Fruit fly (Drosophila melanogaster) whole organism, embryonic: ENCODE results near the gene CG43072.

Experiments used
- Abd-B ChIP-seq: fragments of 200-800 bp; sonication (Bioruptor generic); optimal IDR thresholded peaks from 2 replicates; lab custom pipeline; 2018; ENCODE audit warnings: missing biosample characterization, mild to moderate bottlenecking, missing genetic modification characterization, moderate library complexity
- Antp ChIP-seq: fragments of 200-800 bp; sonication (Bioruptor generic); optimal IDR thresholded peaks from 3 replicates; lab custom pipeline; 2016; ENCODE audit warnings: missing biosample characterization, missing genetic modification characterization
- Bdp1 ChIP-seq: fragments of 200-800 bp; sonication (Bioruptor generic); optimal IDR thresholded peaks from 3 replicates; lab custom pipeline; 2016; ENCODE audit warnings: missing biosample characterization, missing genetic modification characterization
- BtbVII ChIP-seq: fragments of 200-800 bp; sonication (Bioruptor generic); optimal IDR thresholded peaks from 3 replicates; lab custom pipeline; 2017; ENCODE audit warnings: missing biosample characterization, mild to moderate bottlenecking, missing genetic modification characterization
- Bteb2 ChIP-seq: fragments of 200-800 bp; sonication (Bioruptor generic); optimal IDR thresholded peaks from 2 replicates; lab custom pipeline; 2016; ENCODE audit warnings: missing biosample characterization, missing genetic modification characterization
- CG12659 ChIP-seq: fragments of 200-800 bp; sonication (Bioruptor generic); optimal IDR thresholded peaks from 3 replicates; lab custom pipeline; 2017; ENCODE audit warnings: mild to moderate bottlenecking, missing biosample characterization, missing genetic modification reagents, missing genetic modification characterization
- CG15011 ChIP-seq: fragments of 200-800 bp; sonication (Bioruptor generic); optimal IDR thresholded peaks from 3 replicates; lab custom pipeline; 2018; ENCODE audit warnings: missing biosample characterization, mild to moderate bottlenecking, missing genetic modification characterization
- CG15269 ChIP-seq: fragments of 200-800 bp; sonication (Bioruptor generic); optimal IDR thresholded peaks from 2 replicates; lab custom pipeline; 2018; ENCODE audit warnings: missing biosample characterization, mild to moderate bottlenecking, missing genetic modification characterization, moderate library complexity
- CG15479 ChIP-seq: fragments of 200-800 bp; sonication (Bioruptor generic); optimal IDR thresholded peaks from 3 replicates; lab custom pipeline; 2019; ENCODE audit warnings: missing biosample characterization, mild to moderate bottlenecking, missing genetic modification characterization, moderate library complexity
- CG17186 ChIP-seq: fragments of 200-800 bp; sonication (Bioruptor generic); optimal IDR thresholded peaks from 3 replicates; lab custom pipeline; 2017; ENCODE audit warnings: missing biosample characterization, missing genetic modification reagents, missing genetic modification characterization
- CG3281 ChIP-seq: fragments of 200-800 bp; sonication (Bioruptor generic); optimal IDR thresholded peaks from 3 replicates; lab custom pipeline; 2017; ENCODE audit warnings: missing biosample characterization, mild to moderate bottlenecking, missing genetic modification characterization
- CG33557 ChIP-seq: fragments of 200-800 bp; sonication (Bioruptor generic); optimal IDR thresholded peaks from 2 replicates; lab custom pipeline; 2019; ENCODE audit warnings: missing biosample characterization, mild to moderate bottlenecking, missing genetic modification characterization, moderate library complexity
- CG34422 ChIP-seq: fragments of 200-800 bp; sonication (Bioruptor generic); IDR thresholded peaks from 3 replicates; pipeline ENCODE4 v1.3.6; 2022; ENCODE audit warnings: missing biosample characterization, missing genetic modification characterization
- CG3847 ChIP-seq: fragments of 200-800 bp; sonication (Bioruptor generic); IDR thresholded peaks from 2 replicates; pipeline ENCODE4 v1.3.6; 2022; ENCODE audit warnings: missing biosample characterization, missing genetic modification characterization
- CG43689 ChIP-seq: fragments of 200-800 bp; sonication (Bioruptor generic); IDR thresholded peaks from 2 replicates; pipeline ENCODE4 v1.3.6; 2022; ENCODE audit warnings: missing biosample characterization, missing genetic modification characterization
- CG4424 ChIP-seq: fragments of 200-800 bp; sonication (Bioruptor generic); optimal IDR thresholded peaks from 3 replicates; lab custom pipeline; 2016; ENCODE audit warnings: missing biosample characterization, missing genetic modification characterization
- CG6272 ChIP-seq: fragments of 200-800 bp; sonication (Bioruptor generic); IDR thresholded peaks from 2 replicates; pipeline ENCODE4 v1.3.6; 2022; ENCODE audit warnings: missing biosample characterization, missing genetic modification characterization
- CG6765 ChIP-seq: fragments of 200-800 bp; sonication (Bioruptor generic); optimal IDR thresholded peaks from 3 replicates; lab custom pipeline; 2017; ENCODE audit warnings: missing biosample characterization, mild to moderate bottlenecking, missing genetic modification characterization
- CG6813 ChIP-seq: fragments of 200-800 bp; sonication (Bioruptor generic); optimal IDR thresholded peaks from 2 replicates; lab custom pipeline; 2017; ENCODE audit warnings: missing biosample characterization, missing genetic modification characterization, mild to moderate bottlenecking, moderate library complexity, missing genetic modification reagents
- CG6854 ChIP-seq: fragments of 200-800 bp; sonication (Bioruptor generic); optimal IDR thresholded peaks from 3 replicates; lab custom pipeline; 2017; ENCODE audit warnings: missing biosample characterization, mild to moderate bottlenecking, missing genetic modification characterization
- CG7357 ChIP-seq: fragments of 200-800 bp; sonication (Bioruptor generic); IDR thresholded peaks from 3 replicates; pipeline ENCODE4 v1.3.6; 2022; ENCODE audit warnings: missing biosample characterization, missing genetic modification characterization
- D19B ChIP-seq: fragments of 200-800 bp; sonication (Bioruptor generic); optimal IDR thresholded peaks from 2 replicates; lab custom pipeline; 2017; ENCODE audit warnings: missing biosample characterization, mild to moderate bottlenecking, missing genetic modification characterization
- Deaf1 ChIP-seq: fragments of 200-800 bp; optimal IDR thresholded peaks from 3 replicates; lab custom pipeline; 2019; ENCODE audit warnings: missing biosample characterization, mild to moderate bottlenecking, missing genetic modification characterization, moderate library complexity
- Dll ChIP-seq: fragments of 200-800 bp; sonication (Bioruptor generic); IDR thresholded peaks from 4 replicates; pipeline ENCODE4 v1.3.6; 2022; ENCODE audit warnings: missing biosample characterization, missing genetic modification characterization; ENCODE audit not compliant: partially characterized antibody
- Drgx ChIP-seq: fragments of 200-800 bp; sonication (Bioruptor generic); IDR thresholded peaks from 2 replicates; pipeline ENCODE4 v1.3.6; 2022; ENCODE audit warnings: missing biosample characterization, missing genetic modification characterization
- Fer2 ChIP-seq: fragments of 200-800 bp; sonication (Bioruptor generic); optimal IDR thresholded peaks from 2 replicates; lab custom pipeline; 2018; ENCODE audit warnings: missing biosample characterization, mild to moderate bottlenecking, missing genetic modification characterization, moderate library complexity
- Max ChIP-seq: fragments of 200-800 bp; sonication (Bioruptor generic); optimal IDR thresholded peaks from 2 replicates; lab custom pipeline; 2016; ENCODE audit warnings: missing biosample characterization, mild to moderate bottlenecking, missing genetic modification characterization
- Myb ChIP-seq: fragments of 200-800 bp; sonication (Bioruptor generic); optimal IDR thresholded peaks from 2 replicates; lab custom pipeline; 2016; ENCODE audit warnings: missing biosample characterization, missing genetic modification characterization
- Rx ChIP-seq: fragments of 200-800 bp; sonication (Bioruptor generic); IDR thresholded peaks from 2 replicates; pipeline ENCODE4 v1.3.6; 2022; ENCODE audit warnings: missing biosample characterization, missing genetic modification characterization
- Sry-δ ChIP-seq: fragments of 200-800 bp; sonication (Bioruptor generic); optimal IDR thresholded peaks from 2 replicates; lab custom pipeline; 2016; ENCODE audit warnings: missing biosample characterization, missing genetic modification characterization
- Ssrp ChIP-seq: fragments of 200-800 bp; sonication (Bioruptor generic); optimal IDR thresholded peaks from 2 replicates; lab custom pipeline; 2018; ENCODE audit warnings: missing biosample characterization, mild to moderate bottlenecking, missing genetic modification characterization, moderate library complexity
- Taf1 ChIP-seq: fragments of 200-800 bp; sonication (Bioruptor generic); IDR thresholded peaks from 2 replicates; pipeline ENCODE4 v1.3.6; 2022; ENCODE audit warnings: missing biosample characterization, missing genetic modification characterization
- Tbp ChIP-seq: fragments of >200 bp; optimal IDR thresholded peaks from 2 replicates; lab custom pipeline; 2018; ENCODE audit warnings: missing biosample characterization, missing genetic modification characterization
- bigmax ChIP-seq: fragments of 200-800 bp; sonication (Bioruptor generic); optimal IDR thresholded peaks from 2 replicates; lab custom pipeline; 2018; ENCODE audit warnings: missing biosample characterization, mild to moderate bottlenecking, missing genetic modification characterization
- cad ChIP-seq: fragments of >200 bp; optimal IDR thresholded peaks from 2 replicates; lab custom pipeline; 2017; ENCODE audit warnings: missing biosample characterization, missing genetic modification characterization
- chm ChIP-seq: fragments of 200-800 bp; sonication (Bioruptor generic); IDR thresholded peaks from 2 replicates; pipeline ENCODE4 v1.3.6; 2022; ENCODE audit warnings: missing biosample characterization, missing genetic modification characterization
- dm ChIP-seq: fragments of 200-800 bp; sonication (Bioruptor generic); optimal IDR thresholded peaks from 3 replicates; lab custom pipeline; 2016; ENCODE audit warnings: missing biosample characterization, missing genetic modification characterization
- eve ChIP-seq, 2 experiments: fragments of >200 bp; optimal IDR thresholded peaks; 2 replicates each; lab custom pipeline; 2017; ENCODE audit warnings: missing biosample characterization in 2 of 2, missing genetic modification characterization in 2 of 2
- exex ChIP-seq: fragments of 200-800 bp; sonication (Bioruptor generic); optimal IDR thresholded peaks from 4 replicates; lab custom pipeline; 2018; ENCODE audit warnings: missing biosample characterization, mild to moderate bottlenecking, missing genetic modification characterization, moderate library complexity
- fu2 ChIP-seq: fragments of 200-800 bp; sonication (Bioruptor generic); optimal IDR thresholded peaks from 2 replicates; lab custom pipeline; 2016; ENCODE audit warnings: missing biosample characterization, missing genetic modification characterization
- gce ChIP-seq: fragments of 200-800 bp; sonication (Bioruptor generic); IDR thresholded peaks from 3 replicates; pipeline ENCODE4 v1.3.6; 2022; ENCODE audit warnings: missing biosample characterization, missing genetic modification characterization
- gem ChIP-seq: fragments of 200-800 bp; sonication (Bioruptor generic); optimal IDR thresholded peaks from 2 replicates; lab custom pipeline; 2019; ENCODE audit warnings: missing biosample characterization, mild to moderate bottlenecking, missing genetic modification characterization, moderate library complexity
- gsb ChIP-seq: fragments of 200-800 bp; sonication (Bioruptor generic); IDR thresholded peaks from 2 replicates; pipeline ENCODE4 v1.3.6; 2022; ENCODE audit warnings: missing biosample characterization, missing genetic modification characterization
- hb ChIP-seq: fragments of 200-800 bp; sonication (Bioruptor generic); IDR thresholded peaks from 3 replicates; pipeline ENCODE4 v1.3.6; 2022; ENCODE audit warnings: missing biosample characterization, missing genetic modification characterization; ENCODE audit not compliant: partially characterized antibody
- jigr1 ChIP-seq: fragments of 200-800 bp; sonication (Bioruptor generic); IDR thresholded peaks from 3 replicates; pipeline ENCODE4 v1.3.6; 2022; ENCODE audit warnings: missing biosample characterization, missing genetic modification characterization
- lmd ChIP-seq: fragments of 200-800 bp; sonication (Bioruptor generic); IDR thresholded peaks from 2 replicates; pipeline ENCODE4 v1.3.6; 2022; ENCODE audit warnings: missing biosample characterization, missing genetic modification characterization
- maf-S ChIP-seq: fragments of 200-800 bp; sonication (Bioruptor generic); optimal IDR thresholded peaks from 2 replicates; lab custom pipeline; 2016; ENCODE audit warnings: missing biosample characterization, missing genetic modification characterization
- sd ChIP-seq: fragments of 200-800 bp; sonication (Bioruptor generic); optimal IDR thresholded peaks from 3 replicates; lab custom pipeline; 2018; ENCODE audit warnings: missing biosample characterization, mild to moderate bottlenecking, missing genetic modification characterization, moderate library complexity
- yki ChIP-seq: fragments of >200 bp; optimal IDR thresholded peaks from 3 replicates; lab custom pipeline; 2018
- zen ChIP-seq: fragments of 200-800 bp; sonication (Bioruptor generic); optimal IDR thresholded peaks from 3 replicates; lab custom pipeline; 2018; ENCODE audit warnings: missing biosample characterization, mild to moderate bottlenecking, missing genetic modification characterization, moderate library complexity
- zf30C ChIP-seq: fragments of 200-800 bp; sonication (Bioruptor generic); optimal IDR thresholded peaks from 3 replicates; lab custom pipeline; 2018; ENCODE audit warnings: missing biosample characterization, mild to moderate bottlenecking, missing genetic modification characterization

CG43072 gene

dm6 chr3L:21053763-21054162 is 11.9 kb upstream of the CG43072 start (continued):
- TF ChIP-seq bigmax (GFP tag; lab: Kevin White, UChicago) (no peak), CG33557 (GFP tag; lab: Kevin White, UChicago) (peak; percentile 20), Tbp (GFP tag; lab: Kevin White, UChicago) (no peak), Taf1 (peak; percentile 35; the same call in 1 of the 2 replicates), Drgx (0 out of 2 replicates have a peak, but pooled peaks have one; percentile 15), Abd-B (GFP tag; lab: Kevin White, UChicago) (peak; percentile 20), chm (peak; percentile 55), Bteb2 (GFP tag; lab: Kevin White, UChicago) (peak; percentile 54), CG6854 (GFP tag; lab: Kevin White, UChicago) (peak; percentile 22), sd (peak; percentile 3), Ssrp (tag; lab: Kevin White, UChicago) (peak; percentile 82), zen (tag; lab: Kevin White, UChicago) (peak; percentile 52), fu2 (peak; percentile 10), Fer2 (tag; lab: Kevin White, UChicago) (no peak), CG43689 (GFP tag; lab: Robert Waterston, UW) (peak; percentile 60), zf30C (GFP tag; lab: Kevin White, UChicago) (peak; percentile 51), CG34422 (peak; percentile 77), exex (tag; lab: Kevin White, UChicago) (peak; percentile 3), CG6813 (GFP tag; lab: Kevin White, UChicago) (peak; percentile 62), Max (peak; percentile 65), CG15269 (tag; lab: Kevin White, UChicago) (peak; percentile 73), BtbVII (GFP tag; lab: Kevin White, UChicago) (peak; percentile 63), Bdp1 (GFP tag; lab: Kevin White, UChicago) (peak; percentile 49), CG6765 (GFP tag; lab: Kevin White, UChicago) (no peak), Antp (GFP tag; lab: Kevin White, UChicago) (peak; percentile 9), CG3281 (peak; percentile 51), Myb (GFP tag; lab: Kevin White, UChicago) (no peak), CG12659 (GFP tag; lab: Kevin White, UChicago) (peak; percentile 72), Sry-δ (peak; percentile 2), dm (GFP tag; lab: Kevin White, UChicago) (peak; percentile 15), maf-S (GFP tag; lab: Kevin White, UChicago) (no peak), gce (peak; percentile 79; the same call in 1 of the 3 replicates), CG15479 (no peak), CG15011 (GFP tag; lab: Kevin White, UChicago) (no peak), cad (no peak), CG6272 (GFP tag; lab: Robert Waterston, UW) (peak; percentile 41; the same call in 1 of the 2 replicates), CG17186 (GFP tag; lab: Kevin White, UChicago) (no peak), CG4424 (peak; percentile 75), gsb (GFP tag; lab: Robert Waterston, UW) (no peak), eve (GFP tag; optimal IDR thresholded peaks at IDR 0.05; lab: Kevin White, UChicago) (peak in 1 of 2 experiments; percentile 84), CG7357 (GFP tag; lab: Robert Waterston, UW) (peak; percentile 39; the same call in 1 of the 3 replicates), D19B (GFP tag; lab: Kevin White, UChicago) (no peak), CG3847 (GFP tag; lab: Robert Waterston, UW) (peak; percentile 37), Dll (GFP tag; lab: Robert Waterston, UW) (no peak), hb (GFP tag; lab: Robert Waterston, UW) (no peak), Deaf1 (tag; lab: Kevin White, UChicago) (peak; percentile 38), lmd (GFP tag; lab: Robert Waterston, UW) (peak; percentile 69), gem (tag; lab: Kevin White, UChicago) (peak; percentile 90), jigr1 (GFP tag; lab: Robert Waterston, UW) (0 out of 3 replicates have a peak, but pooled peaks have one; percentile 48), yki (lab: Kevin White, UChicago) (no peak), Rx (GFP tag; lab: Robert Waterston, UW) (peak; percentile 48)
